Fruit fly (Drosophila melanogaster): ENCODE data around the gene ncd.

The ncd gene

DNA sequence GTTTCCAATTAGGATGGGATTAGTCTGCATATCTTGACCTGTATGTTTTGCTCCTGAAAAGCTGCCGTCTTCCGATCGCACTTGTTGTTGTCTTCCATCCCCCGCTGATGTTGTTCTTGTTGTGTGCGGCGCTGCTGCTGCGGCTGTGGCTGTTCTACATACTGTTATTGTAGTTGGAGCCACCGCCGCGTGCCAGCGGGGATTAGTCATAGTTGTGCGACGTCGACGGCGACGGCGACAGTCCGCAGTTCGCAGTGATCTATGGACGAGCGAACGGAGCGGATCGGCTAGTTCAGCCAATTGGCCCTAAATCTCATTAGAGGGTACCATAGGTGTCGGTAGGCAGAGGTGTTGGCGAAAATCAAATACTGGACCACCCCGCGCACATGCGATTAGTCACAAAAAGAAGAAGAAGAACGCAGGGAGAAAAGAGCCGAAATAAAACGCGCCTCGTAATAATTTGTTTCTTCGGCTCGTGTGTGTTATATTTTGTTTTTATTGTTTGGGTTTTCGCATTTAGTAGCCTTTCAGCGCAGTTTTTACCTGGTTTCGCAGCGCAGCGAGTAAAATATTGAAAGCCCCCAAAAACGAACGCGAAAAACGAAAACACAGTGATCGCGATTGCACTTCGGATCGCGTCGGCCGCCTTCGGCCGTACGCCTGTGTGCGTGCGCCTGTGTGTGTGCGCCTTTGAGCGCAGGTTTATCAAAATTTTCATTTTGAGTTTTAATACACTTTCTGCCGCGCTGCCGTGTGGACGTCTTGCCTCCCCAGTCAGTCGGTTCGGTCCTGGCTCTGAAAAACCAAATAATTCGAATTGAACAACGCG lies 41.4 kb downstream of the ncd start, which contains the start of gene kay (continued):
- TF ChIP-seq CG12659 (GFP tag; optimal IDR thresholded peaks at IDR 0.05) = no peak
- TF ChIP-seq row (GFP tag; IDR thresholded peaks at IDR 0.05) = peak; percentile 26; the same call in 1 of the 3 replicates
- TF ChIP-seq CG32772 (GFP tag; IDR thresholded peaks at IDR 0.05) = no peak
- TF ChIP-seq CG7556 (GFP tag; optimal IDR thresholded peaks at IDR 0.05) = no peak
- TF ChIP-seq scrt (GFP tag; optimal IDR thresholded peaks at IDR 0.05) = no peak
- peak; percentile 33; the same call in 1 of the 2 replicates for TF ChIP-seq Bgb (GFP tag; IDR thresholded peaks at IDR 0.05; ENCODE audit: partially characterized antibody)
- no peak for TF ChIP-seq NfI (GFP tag; optimal IDR thresholded peaks at IDR 0.05)
- TF ChIP-seq wor (GFP tag; IDR thresholded peaks at IDR 0.05) = no peak
- TF ChIP-seq CG42726 (GFP tag; IDR thresholded peaks at IDR 0.05; ENCODE audit: partially characterized antibody) = 0 out of 2 replicates have a peak, but pooled peaks have one; percentile 19
- TF ChIP-seq CG34376 (GFP tag; optimal IDR thresholded peaks at IDR 0.05) = no peak
- no peak for TF ChIP-seq CG6813 (GFP tag; optimal IDR thresholded peaks at IDR 0.05)
- TF ChIP-seq CG4404 (GFP tag; IDR thresholded peaks at IDR 0.05) = no peak
- TF ChIP-seq repo (GFP tag; optimal IDR thresholded peaks at IDR 0.05) = no peak
- TF ChIP-seq CG9437 (GFP tag; optimal IDR thresholded peaks at IDR 0.05) = no peak
- TF ChIP-seq Rx (GFP tag; IDR thresholded peaks at IDR 0.05) = no peak
- no peak for TF ChIP-seq CG16863 (GFP tag; optimal IDR thresholded peaks at IDR 0.05)
- TF ChIP-seq CG34224 (GFP tag; IDR thresholded peaks at IDR 0.05; ENCODE audit: partially characterized antibody) = 0 out of 3 replicates have a peak, but pooled peaks have one; percentile 25
- no peak for TF ChIP-seq pfk (GFP tag; optimal IDR thresholded peaks at IDR 0.05)
- peak; percentile 29 for TF ChIP-seq sens (GFP tag)
- peak; percentile 25 for TF ChIP-seq zen (tag; optimal IDR thresholded peaks at IDR 0.05)
- TF ChIP-seq slp2 (GFP tag; optimal IDR thresholded peaks at IDR 0.05) = no peak
- no peak for TF ChIP-seq tgo (GFP tag; IDR thresholded peaks at IDR 0.05)
- no peak for TF ChIP-seq CG3847 (GFP tag; IDR thresholded peaks at IDR 0.05)
- no peak for TF ChIP-seq CG6854 (GFP tag; optimal IDR thresholded peaks at IDR 0.05)
- no peak for TF ChIP-seq pita (GFP tag; optimal IDR thresholded peaks at IDR 0.05)
- TF ChIP-seq gce (GFP tag; IDR thresholded peaks at IDR 0.05) = no peak
- peak; percentile 70 for TF ChIP-seq Adf1 (GFP tag; IDR thresholded peaks at IDR 0.05)
- no peak for TF ChIP-seq Six4 (GFP tag; optimal IDR thresholded peaks at IDR 0.05)
- 0 out of 2 replicates have a peak, but pooled peaks have one; percentile 10 for TF ChIP-seq amos (GFP tag; IDR thresholded peaks at IDR 0.05; ENCODE audit: partially characterized antibody)
- peak; percentile 29 for TF ChIP-seq D19A (tag; optimal IDR thresholded peaks at IDR 0.05)
- no peak for TF ChIP-seq bcd (GFP tag; optimal IDR thresholded peaks at IDR 0.05)
- peak; percentile 39; the same call in 1 of the 3 replicates for TF ChIP-seq CG2199 (GFP tag; IDR thresholded peaks at IDR 0.05)
- no peak for TF ChIP-seq CG6683 (GFP tag; optimal IDR thresholded peaks at IDR 0.05)
- TF ChIP-seq HLH3B (GFP tag; IDR thresholded peaks at IDR 0.05) = no peak
- TF ChIP-seq CG13287 (GFP tag; IDR thresholded peaks at IDR 0.05; ENCODE audit: partially characterized antibody) = 0 out of 2 replicates have a peak, but pooled peaks have one; percentile 7
- TF ChIP-seq yki (optimal IDR thresholded peaks at IDR 0.05) = no peak
- peak; percentile 57 for TF ChIP-seq CG15479 (GFP tag; optimal IDR thresholded peaks at IDR 0.05)
- peak; percentile 72 for TF ChIP-seq sd (tag; optimal IDR thresholded peaks at IDR 0.05)
- TF ChIP-seq CG17829 (tag; optimal IDR thresholded peaks at IDR 0.05) = no peak
- TF ChIP-seq CG31388 (GFP tag; optimal IDR thresholded peaks at IDR 0.05) = no peak
- no peak for TF ChIP-seq NK7.1 (GFP tag; optimal IDR thresholded peaks at IDR 0.05)
- TF ChIP-seq Hey (tag; optimal IDR thresholded peaks at IDR 0.05) = no peak
- TF ChIP-seq CG10565 (GFP tag; optimal IDR thresholded peaks at IDR 0.05) = no peak
- TF ChIP-seq CG8765 (GFP tag; IDR thresholded peaks at IDR 0.05) = no peak
- TF ChIP-seq cad (GFP tag; optimal IDR thresholded peaks at IDR 0.05) = peak; percentile 18
- TF ChIP-seq Meics (GFP tag; optimal IDR thresholded peaks at IDR 0.05) = no peak
- TF ChIP-seq fru (optimal IDR thresholded peaks at IDR 0.05) = no peak
- TF ChIP-seq Rfx (GFP tag; IDR thresholded peaks at IDR 0.05) = no peak; the same call in 1 of the 2 replicates
- TF ChIP-seq CG18619 (GFP tag; optimal IDR thresholded peaks at IDR 0.05) = no peak
- no peak for TF ChIP-seq oc (tag; optimal IDR thresholded peaks at IDR 0.05)

Data from whole organism, embryonic.